Worm (Caenorhabditis elegans) whole organism, L4 larva: ENCODE results near the gene zipt-2.2.

ENCODE experiments used
- F10B5.3 ChIP-seq: sonication (generic microtip); optimal IDR thresholded peaks from 2 replicates; lab custom pipeline; 2016; ENCODE audit warnings: mild to moderate bottlenecking, missing genetic modification characterization, missing compliant biosample characterization
- F26F4.8 ChIP-seq: fragments of 200-800 bp; sonication (Bioruptor generic); conservative IDR thresholded peaks from 2 replicates; pipeline ENCODE4 v1.3.6; 2022; ENCODE audit warnings: missing genetic modification characterization, missing compliant biosample characterization
- F44E2.7 ChIP-seq: fragments of 200-800 bp; sonication (Bioruptor generic); IDR thresholded peaks from 2 replicates; pipeline ENCODE4 v2.1.2; 2022; ENCODE audit warnings: missing genetic modification characterization, missing compliant biosample characterization
- R02D3.7 ChIP-seq: fragments of 150-350 bp; sonication (generic microtip); optimal IDR thresholded peaks from 3 replicates; lab custom pipeline; 2014; ENCODE audit warnings: missing biosample characterization, missing genetic modification characterization
- T20F7.1 ChIP-seq: fragments of 200-800 bp; sonication (Bioruptor generic); optimal IDR thresholded peaks from 2 replicates; lab custom pipeline; 2018; ENCODE audit warnings: mild to moderate bottlenecking, missing genetic modification characterization, missing compliant biosample characterization
- T26A8.4 ChIP-seq: fragments of 200-800 bp; sonication (Bioruptor generic); IDR thresholded peaks from 2 replicates; pipeline ENCODE4 v1.3.6; 2022; ENCODE audit warnings: missing genetic modification characterization, missing compliant biosample characterization
- Y105C5A.15 ChIP-seq: fragments of 200-800 bp; sonication (Bioruptor generic); IDR thresholded peaks from 2 replicates; pipeline ENCODE4 v1.3.6; 2022; ENCODE audit warnings: missing genetic modification characterization, missing compliant biosample characterization
- Y5F2A.4 ChIP-seq: fragments of 200-800 bp; sonication (Bioruptor generic); optimal IDR thresholded peaks from 2 replicates; lab custom pipeline; 2018; ENCODE audit warnings: mild to moderate bottlenecking, missing genetic modification characterization, missing compliant biosample characterization
- ZK337.2 ChIP-seq: fragments of 200-800 bp; sonication (Bioruptor generic); IDR thresholded peaks from 2 replicates; pipeline ENCODE4 v1.3.6; 2022; ENCODE audit warnings: missing genetic modification reagents, missing genetic modification characterization, missing compliant biosample characterization
- aha-1 ChIP-seq: fragments of 150-350 bp; peaks from one replicate; lab custom pipeline; 2014; ENCODE audit warnings: missing biosample characterization, missing genetic modification characterization
- arid-1 ChIP-seq: fragments of 200-800 bp; sonication (Bioruptor generic); conservative IDR thresholded peaks from 2 replicates; pipeline ENCODE4 v1.3.6; 2022; ENCODE audit warnings: missing genetic modification reagents, missing genetic modification characterization, missing compliant biosample characterization
- attf-4 ChIP-seq: sonication (generic microtip); optimal IDR thresholded peaks from 3 replicates; lab custom pipeline; 2017; ENCODE audit warnings: missing biosample characterization, missing genetic modification characterization
- ceh-20 ChIP-seq: fragments of 200-800 bp; sonication (Bioruptor generic); IDR thresholded peaks from 2 replicates; pipeline ENCODE4 v1.3.6; 2022; ENCODE audit warnings: missing genetic modification reagents, missing genetic modification characterization, missing compliant biosample characterization
- ceh-62 ChIP-seq: sonication (generic microtip); optimal IDR thresholded peaks from 2 replicates; lab custom pipeline; 2017; ENCODE audit warnings: missing biosample characterization, missing genetic modification characterization
- ceh-82 ChIP-seq: sonication (generic microtip); optimal IDR thresholded peaks from 2 replicates; lab custom pipeline; 2017; ENCODE audit warnings: missing biosample characterization, missing genetic modification characterization
- ctbp-1 ChIP-seq: fragments of 200-800 bp; sonication (Bioruptor generic); IDR thresholded peaks from 2 replicates; pipeline ENCODE4 v1.3.6; 2022; ENCODE audit warnings: missing genetic modification reagents, missing genetic modification characterization, missing compliant biosample characterization
- daf-12 ChIP-seq: fragments of 150-350 bp; optimal IDR thresholded peaks from 2 replicates; lab custom pipeline; 2014; ENCODE audit warnings: missing biosample characterization, missing genetic modification reagents, missing genetic modification characterization
- daf-16 ChIP-seq, 3 experiments: sonication (generic microtip); optimal IDR thresholded peaks; 2 replicates each; lab custom pipeline; 2016 to 2017; ENCODE audit warnings: missing genetic modification characterization in 3 of 3, missing genetic modification reagents in 3 of 3, mild to moderate bottlenecking in 2 of 3, missing compliant biosample characterization in 2 of 3, missing biosample characterization in 1 of 3, moderate library complexity in 1 of 3
- daf-19 ChIP-seq: fragments of 200-800 bp; sonication (Bioruptor generic); conservative IDR thresholded peaks from 2 replicates; pipeline ENCODE4 v1.3.6; 2022; ENCODE audit warnings: missing genetic modification characterization, missing compliant biosample characterization
- dve-1 ChIP-seq: sonication (generic microtip); optimal IDR thresholded peaks from 2 replicates; lab custom pipeline; 2017; ENCODE audit warnings: antibody characterized with exemption, mild to moderate bottlenecking, missing genetic modification characterization, missing compliant biosample characterization; ENCODE audit not compliant: insufficient read depth
- egl-43 ChIP-seq: fragments of 200-800 bp; sonication (Bioruptor generic); IDR thresholded peaks from 2 replicates; pipeline ENCODE4 v1.3.6; 2022; ENCODE audit warnings: missing genetic modification reagents, missing genetic modification characterization, missing compliant biosample characterization
- fkh-10 ChIP-seq: fragments of 150-350 bp; optimal IDR thresholded peaks from 2 replicates; lab custom pipeline; 2014; ENCODE audit warnings: missing biosample characterization, missing genetic modification reagents, missing genetic modification characterization
- fos-1 ChIP-seq: fragments of 150-350 bp; optimal IDR thresholded peaks from 2 replicates; lab custom pipeline; 2014; ENCODE audit warnings: missing biosample characterization, missing genetic modification characterization
- hif-1 ChIP-seq, 2 experiments: sonication (generic microtip); optimal IDR thresholded peaks; 2 replicates each; lab custom pipeline; 2016 to 2017; ENCODE audit warnings: missing compliant biosample characterization in 2 of 2, missing genetic modification characterization in 2 of 2, missing genetic modification reagents in 2 of 2, missing genotype in 2 of 2, mild to moderate bottlenecking in 1 of 2
- hlh-30 ChIP-seq: sonication (generic microtip); optimal IDR thresholded peaks from 2 replicates; lab custom pipeline; 2017; ENCODE audit warnings: antibody characterized with exemption, mild to moderate bottlenecking, missing genetic modification characterization, missing compliant biosample characterization; ENCODE audit not compliant: insufficient read depth
- jun-1 ChIP-seq: fragments of 150-350 bp; optimal IDR thresholded peaks from 2 replicates; lab custom pipeline; 2014; ENCODE audit warnings: missing biosample characterization, missing genetic modification reagents, missing genetic modification characterization
- lsy-2 ChIP-seq, 2 experiments: fragments of 150-350 bp in 1 of 2; sonication (generic microtip) in 1 of 2; optimal IDR thresholded peaks; 2 replicates each; lab custom pipeline; 2014 to 2017; ENCODE audit warnings: missing biosample characterization in 2 of 2, missing genetic modification characterization in 2 of 2
- madf-5 ChIP-seq, 2 experiments: fragments of 200-800 bp; sonication (Bioruptor generic); IDR thresholded peaks; 2 replicates each; pipeline ENCODE4 v1.3.6; 2022; ENCODE audit warnings: missing compliant biosample characterization in 2 of 2, missing genetic modification characterization in 2 of 2
- mdl-1 ChIP-seq, 2 experiments: fragments of 150-350 bp in 1 of 2; sonication (generic microtip) in 1 of 2; optimal IDR thresholded peaks; 2 replicates each; lab custom pipeline; 2014 to 2017; ENCODE audit warnings: missing biosample characterization in 2 of 2, missing genetic modification characterization in 2 of 2
- mdt-29 ChIP-seq: fragments of 200-800 bp; sonication (Bioruptor generic); IDR thresholded peaks from 2 replicates; pipeline ENCODE4 v1.3.6; 2022; ENCODE audit warnings: missing genetic modification reagents, missing genetic modification characterization, missing compliant biosample characterization
- mep-1 ChIP-seq: fragments of 150-350 bp; sonication (generic microtip); optimal IDR thresholded peaks from 3 replicates; lab custom pipeline; 2014; ENCODE audit warnings: missing biosample characterization, missing genetic modification characterization
- mes-2 ChIP-seq: sonication (generic microtip); optimal IDR thresholded peaks from 2 replicates; lab custom pipeline; 2016; ENCODE audit warnings: missing genotype, mild to moderate bottlenecking, missing genetic modification characterization, missing compliant biosample characterization; ENCODE audit not compliant: poor library complexity, severe bottlenecking
- nhr-10 ChIP-seq: fragments of 150-350 bp; optimal IDR thresholded peaks from 2 replicates; lab custom pipeline; 2014; ENCODE audit warnings: missing biosample characterization, missing genetic modification characterization
- nhr-102 ChIP-seq: sonication (generic microtip); optimal IDR thresholded peaks from 2 replicates; lab custom pipeline; 2016; ENCODE audit warnings: mild to moderate bottlenecking, missing genetic modification characterization, moderate library complexity, missing compliant biosample characterization
- nhr-41 ChIP-seq: fragments of 200-800 bp; sonication (Bioruptor generic); IDR thresholded peaks from 2 replicates; pipeline ENCODE4 v1.3.6; 2022; ENCODE audit warnings: missing genetic modification reagents, missing genetic modification characterization, missing compliant biosample characterization
- nhr-42 ChIP-seq: fragments of 200-800 bp; sonication (Bioruptor generic); IDR thresholded peaks from 2 replicates; pipeline ENCODE4 v1.3.6; 2022; ENCODE audit warnings: missing genetic modification characterization, missing compliant biosample characterization
- nhr-6 ChIP-seq: fragments of 150-350 bp; optimal IDR thresholded peaks from 2 replicates; lab custom pipeline; 2014; ENCODE audit warnings: missing biosample characterization, missing genetic modification characterization
- nhr-76 ChIP-seq: fragments of 150-350 bp; optimal IDR thresholded peaks from 2 replicates; lab custom pipeline; 2014; ENCODE audit warnings: missing biosample characterization, missing genetic modification characterization
- pha-4 ChIP-seq, 2 experiments: fragments of 150-350 bp in 1 of 2; fragments of 200-800 bp in 1 of 2; sonication (Bioruptor generic) in 1 of 2; IDR thresholded peaks in 1 of 2; optimal IDR thresholded peaks in 1 of 2; 2 replicates each; pipeline versions ENCODE4 v1.3.6 to Lab custom; 2014 to 2022; ENCODE audit warnings: missing genetic modification characterization in 2 of 2, missing genetic modification reagents in 2 of 2, missing biosample characterization in 1 of 2, missing compliant biosample characterization in 1 of 2
- pqm-1 ChIP-seq: sonication (generic microtip); optimal IDR thresholded peaks from 2 replicates; lab custom pipeline; 2017; ENCODE audit warnings: missing biosample characterization, missing genetic modification characterization
- rbr-2 ChIP-seq: sonication (generic microtip); optimal IDR thresholded peaks from 2 replicates; lab custom pipeline; 2016; ENCODE audit warnings: missing genotype, missing genetic modification characterization, missing compliant biosample characterization
- sdz-12 ChIP-seq: fragments of 200-800 bp; sonication (Bioruptor generic); optimal IDR thresholded peaks from 2 replicates; lab custom pipeline; 2018; ENCODE audit warnings: mild to moderate bottlenecking, missing genetic modification characterization, missing compliant biosample characterization
- set-16 ChIP-seq: fragments of 200-800 bp; sonication (Bioruptor generic); IDR thresholded peaks from 2 replicates; pipeline ENCODE4 v1.3.6; 2022; ENCODE audit warnings: missing genetic modification reagents, missing genetic modification characterization, missing compliant biosample characterization
- snpc-1.2 ChIP-seq: fragments of 200-800 bp; sonication (Bioruptor generic); IDR thresholded peaks from 2 replicates; pipeline ENCODE4 v1.3.6; 2022; ENCODE audit warnings: missing genetic modification reagents, missing genetic modification characterization, missing compliant biosample characterization
- snpc-4 ChIP-seq: fragments of 150-350 bp; optimal IDR thresholded peaks from 2 replicates; lab custom pipeline; 2014; ENCODE audit warnings: missing biosample characterization, missing genetic modification characterization
- unc-39 ChIP-seq: sonication (generic microtip); optimal IDR thresholded peaks from 2 replicates; lab custom pipeline; 2017; ENCODE audit warnings: missing biosample characterization, missing genetic modification characterization
- unc-62 ChIP-seq, 3 experiments: fragments of 150-350 bp in 1 of 3; sonication (generic microtip); optimal IDR thresholded peaks in 2 of 3; peaks in 1 of 3; 1 replicate in 1 of 3; 2 replicates in 2 of 3; lab custom pipeline; 2014 to 2017; ENCODE audit warnings: missing biosample characterization in 3 of 3, missing genetic modification characterization in 3 of 3, missing genetic modification reagents in 3 of 3, missing genotype in 1 of 3
- vab-7 ChIP-seq: fragments of 200-800 bp; sonication (Bioruptor generic); IDR thresholded peaks from 2 replicates; pipeline ENCODE4 v1.3.6; 2022; ENCODE audit warnings: missing genetic modification reagents, missing genetic modification characterization, missing compliant biosample characterization
- zfp-2 ChIP-seq: sonication (generic microtip); optimal IDR thresholded peaks from 2 replicates; lab custom pipeline; 2016; ENCODE audit warnings: mild to moderate bottlenecking, missing genetic modification characterization, missing compliant biosample characterization
- ztf-7 ChIP-seq: fragments of 150-350 bp; optimal IDR thresholded peaks from 2 replicates; lab custom pipeline; 2014; ENCODE audit warnings: missing biosample characterization, missing genetic modification characterization

zipt-2.2 gene

ce11 chrIV:4215349-4215748 is 19.8 kb downstream of the zipt-2.2 start (continued):
- TF ChIP-seq madf-5 (GFP tag; IDR thresholded peaks at IDR 0.05; lab: Robert Waterston, UW) (no peak), nhr-6 (tag; lab: Kevin White, UChicago) (peak; percentile 39), nhr-41 (GFP tag; lab: Robert Waterston, UW) (no peak), fos-1 (no peak), unc-39 (tag; lab: Kevin White, UChicago) (no peak), snpc-4 (tag; lab: Kevin White, UChicago) (no peak), arid-1 (no peak), pha-4 (GFP tag; IDR thresholded peaks at IDR 0.05; lab: Robert Waterston, UW) (no peak), pha-4 (tag; optimal IDR thresholded peaks at IDR 0.05; lab: Kevin White, UChicago) (peak; percentile 88), snpc-1.2 (GFP tag; lab: Robert Waterston, UW) (no peak), mdt-29 (GFP tag; lab: Robert Waterston, UW) (no peak), nhr-10 (tag; lab: Kevin White, UChicago) (peak; percentile 60), daf-16 (GFP tag; optimal IDR thresholded peaks at IDR 0.05; lab: Kevin White, UChicago) (no peak), daf-16 (tag; optimal IDR thresholded peaks at IDR 0.05; lab: Kevin White, UChicago) (peak; percentile 88), hif-1 (tag; optimal IDR thresholded peaks at IDR 0.05; lab: Kevin White, UChicago) (peak in 1 of 2 experiments; percentile 57), mep-1 (tag; lab: Kevin White, UChicago) (peak; percentile 80), dve-1 (tag; lab: Kevin White, UChicago) (peak; percentile 82), daf-19 (no peak), aha-1 (tag; lab: Kevin White, UChicago) (peak; percentile 37), sdz-12 (GFP tag; lab: Kevin White, UChicago) (no peak), ZK337.2 (GFP tag; lab: Robert Waterston, UW) (no peak), hlh-30 (tag; lab: Kevin White, UChicago) (peak; percentile 91), Y5F2A.4 (GFP tag; lab: Kevin White, UChicago) (no peak), mes-2 (tag; lab: Kevin White, UChicago) (peak; percentile 35), F44E2.7 (GFP tag; lab: Robert Waterston, UW) (no peak), R02D3.7 (no peak), mdl-1 (tag; optimal IDR thresholded peaks at IDR 0.05; lab: Kevin White, UChicago) (peak; percentile 19 to 90), ctbp-1 (GFP tag; lab: Robert Waterston, UW) (no peak), F26F4.8 (GFP tag; lab: Robert Waterston, UW) (no peak), attf-4 (tag; lab: Kevin White, UChicago) (no peak), zfp-2 (tag; lab: Kevin White, UChicago) (no peak), vab-7 (GFP tag; lab: Robert Waterston, UW) (no peak), nhr-102 (tag; lab: Kevin White, UChicago) (no peak), ztf-7 (no peak), nhr-76 (tag; lab: Kevin White, UChicago) (no peak), unc-62 (GFP tag; optimal IDR thresholded peaks at IDR 0.05 in 1 of 2; lab: Kevin White, UChicago) (peak in 1 of 2 experiments; percentile 96), unc-62 (tag; optimal IDR thresholded peaks at IDR 0.05; lab: Kevin White, UChicago) (no peak), pqm-1 (tag; lab: Kevin White, UChicago) (no peak), T26A8.4 (GFP tag; lab: Robert Waterston, UW) (no peak), ceh-62 (tag; lab: Kevin White, UChicago) (no peak), rbr-2 (tag; lab: Kevin White, UChicago) (peak; percentile 46), set-16 (GFP tag; lab: Robert Waterston, UW) (no peak), fkh-10 (GFP tag; lab: Kevin White, UChicago) (peak; percentile 28), lsy-2 (tag; optimal IDR thresholded peaks at IDR 0.05; lab: Kevin White, UChicago) (peak; percentile 47 to 78), nhr-42 (GFP tag; lab: Robert Waterston, UW) (no peak), ceh-82 (no peak), ceh-20 (GFP tag; lab: Robert Waterston, UW) (no peak), jun-1 (tag; lab: Kevin White, UChicago) (no peak), egl-43 (GFP tag; lab: Robert Waterston, UW) (no peak), Y105C5A.15 (GFP tag; lab: Robert Waterston, UW) (no peak), daf-12 (tag; lab: Kevin White, UChicago) (no peak), T20F7.1 (GFP tag; lab: Kevin White, UChicago) (no peak), F10B5.3 (tag; lab: Kevin White, UChicago) (no peak)
